Worm (Caenorhabditis elegans): Measurements from ENCODE around the gene T24C4.2.

DNA sequence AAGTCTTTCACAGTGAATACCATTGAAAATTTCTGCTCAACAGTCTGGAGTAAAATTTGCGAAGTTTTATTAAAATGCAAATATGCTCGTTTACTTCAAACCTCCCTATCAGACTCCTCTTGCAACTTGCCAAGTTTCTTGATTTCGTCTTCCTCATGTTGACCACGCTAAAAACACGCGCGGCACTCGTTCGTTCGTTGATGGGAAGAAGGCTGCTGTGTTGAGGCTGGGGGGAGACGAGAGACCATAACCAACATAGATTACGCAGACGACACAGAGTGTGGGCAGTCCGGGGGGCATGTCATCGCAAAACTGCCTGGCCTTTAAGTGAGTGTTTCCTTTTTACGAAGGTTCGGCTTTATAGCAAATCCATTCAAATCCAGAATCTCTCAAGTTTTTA is 25.8 kb downstream of the T24C4.2 start:
- no peak for TF ChIP-seq lin-39 (tag; optimal IDR thresholded peaks at IDR 0.05)
- TF ChIP-seq R02D3.7 (tag; optimal IDR thresholded peaks at IDR 0.05): no peak
